Fruit fly (Drosophila melanogaster): ENCODE data around the gene PpV.

dm6 chrX:6343323-6343722 is 29.4 kb downstream of the PpV start:
- TF ChIP-seq h (optimal IDR thresholded peaks at IDR 0.05) (no peak), ttk (optimal IDR thresholded peaks at IDR 0.05) (no peak)

All from Kc167 (cell line).